Fruit fly (Drosophila melanogaster): ENCODE results near the gene ppl.

- TF ChIP-seq foxo (GFP tag; optimal IDR thresholded peaks at IDR 0.05) (peak in 1 of 2 experiments; percentile 57), OdsH (GFP tag; optimal IDR thresholded peaks at IDR 0.05) (peak; percentile 40), psq (GFP tag; optimal IDR thresholded peaks at IDR 0.05) (peak; percentile 33), Sp1 (GFP tag; optimal IDR thresholded peaks at IDR 0.05) (peak; percentile 24), pan (optimal IDR thresholded peaks at IDR 0.05) (no peak), woc (GFP tag; optimal IDR thresholded peaks at IDR 0.05) (peak; percentile 41), dsf (GFP tag; optimal IDR thresholded peaks at IDR 0.05; ENCODE audit: borderline replicate concordance) (no peak), h (GFP tag; optimal IDR thresholded peaks at IDR 0.05) (peak; percentile 61), usp (GFP tag; optimal IDR thresholded peaks at IDR 0.05) (no peak), CrebA (GFP tag; optimal IDR thresholded peaks at IDR 0.05; ENCODE audit: borderline replicate concordance) (no peak), br (GFP tag; optimal IDR thresholded peaks at IDR 0.05) (peak; percentile 64)
Observed at dm6 chr3L:21251381-21251780, 29.9 kb downstream of the ppl start.

All from whole organism, wandering third instar larva.